Worm (Caenorhabditis elegans) whole organism, L4 larva: Measurements from ENCODE around the gene F34D10.9.

Experiments used
- Y105C5A.15 ChIP-seq: fragments of 200-800 bp; sonication (Bioruptor generic); IDR thresholded peaks from 2 replicates; pipeline ENCODE4 v1.3.6; 2022; ENCODE audit warnings: missing genetic modification characterization, missing compliant biosample characterization
- cey-2 ChIP-seq: sonication (generic microtip); optimal IDR thresholded peaks from 3 replicates; lab custom pipeline; 2017; ENCODE audit warnings: missing genetic modification characterization, mild to moderate bottlenecking, missing compliant biosample characterization, antibody characterized with exemption, borderline replicate concordance; ENCODE audit not compliant: insufficient read depth
- hlh-30 ChIP-seq: sonication (generic microtip); optimal IDR thresholded peaks from 2 replicates; lab custom pipeline; 2017; ENCODE audit warnings: antibody characterized with exemption, mild to moderate bottlenecking, missing genetic modification characterization, missing compliant biosample characterization; ENCODE audit not compliant: insufficient read depth
- lin-1 ChIP-seq: fragments of 200-800 bp; sonication (Bioruptor generic); IDR thresholded peaks from 2 replicates; pipeline ENCODE4 v1.3.6; 2022; ENCODE audit warnings: missing genetic modification reagents, missing genetic modification characterization, missing compliant biosample characterization
- unc-39 ChIP-seq: sonication (generic microtip); optimal IDR thresholded peaks from 2 replicates; lab custom pipeline; 2017; ENCODE audit warnings: missing biosample characterization, missing genetic modification characterization

DNA sequence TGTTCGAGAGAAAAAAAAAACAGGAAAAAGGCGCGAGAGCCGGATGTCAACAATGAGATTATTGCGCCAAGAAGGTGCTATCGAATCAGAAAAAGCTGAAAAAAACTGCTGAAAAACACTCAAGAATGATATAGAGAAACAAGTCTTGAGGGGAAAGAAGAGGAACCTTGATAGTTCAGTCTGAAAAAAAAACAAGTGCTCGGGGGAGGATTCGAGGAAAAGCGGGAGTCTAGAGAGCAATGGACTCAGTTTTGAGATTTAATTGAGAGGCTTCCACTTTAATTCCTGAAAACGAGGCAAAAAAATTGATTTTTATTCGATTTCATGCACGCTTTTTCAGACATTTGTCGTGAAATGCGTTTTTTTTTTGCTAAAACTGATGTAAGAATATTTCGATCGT is 34.8 kb downstream of the F34D10.9 start, which contains the start of gene npr-15:
- TF ChIP-seq hlh-30 (tag; lab: Kevin White, UChicago) (no peak), lin-1 (GFP tag; lab: Robert Waterston, UW) (no peak), cey-2 (tag; lab: Kevin White, UChicago) (no peak), Y105C5A.15 (no peak), unc-39 (no peak)
